Worm (Caenorhabditis elegans): Measurements from ENCODE around the gene T04H1.13.

Gene T04H1.13

DNA sequence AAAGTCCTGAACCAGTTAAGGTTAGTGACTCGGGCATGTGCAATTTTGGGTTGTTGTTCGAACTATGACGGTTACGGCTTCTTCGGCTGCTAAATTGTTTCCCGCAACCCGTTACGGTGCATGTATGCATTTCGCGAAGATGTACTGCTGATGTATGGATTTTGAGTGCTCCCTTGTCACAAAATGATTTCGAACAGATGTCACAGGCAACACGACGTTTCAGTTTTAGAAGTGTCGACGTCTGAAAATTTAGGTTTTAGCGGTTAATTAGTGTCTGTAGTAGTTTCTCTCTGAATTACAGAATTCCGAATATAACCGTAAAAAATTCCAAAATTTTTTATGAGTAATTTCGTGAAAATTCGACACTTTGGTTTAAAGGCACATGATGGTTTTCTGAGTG lies 30.9 kb upstream of the T04H1.13 start (continued):
- TF ChIP-seq nhr-111 (GFP tag; optimal IDR thresholded peaks at IDR 0.05) (no peak), dmd-9 (GFP tag; IDR thresholded peaks at IDR 0.05) (no peak)

ce11 chrV:12271495-12271894 lies 26.7 kb upstream of the T04H1.13 start, which contains the start of the genes tsfm-1 and capg-2:
TSS of gene tsfm-1 (minus strand) at chrV:12271551.
TSS of gene capg-2 (plus strand) at chrV:12271873.
- TF ChIP-seq ZK546.5 (tag; optimal IDR thresholded peaks at IDR 0.05) = no peak
- no peak for TF ChIP-seq pqm-1 (tag; optimal IDR thresholded peaks at IDR 0.05)
- TF ChIP-seq dpl-1 (GFP tag; optimal IDR thresholded peaks at IDR 0.05) = peak; percentile 73
- no peak for TF ChIP-seq mep-1 (tag; optimal IDR thresholded peaks at IDR 0.05)
- TF ChIP-seq zfp-2 (tag; optimal IDR thresholded peaks at IDR 0.05) = no peak
- TF ChIP-seq jun-1 (tag; optimal IDR thresholded peaks at IDR 0.05) = no peak
- TF ChIP-seq lin-38 (GFP tag; IDR thresholded peaks at IDR 0.05) = peak; percentile 84
- no peak for TF ChIP-seq lin-29 (GFP tag; IDR thresholded peaks at IDR 0.05)
- no peak for TF ChIP-seq madf-9 (GFP tag; conservative IDR thresholded peaks at IDR 0.05)
- no peak for TF ChIP-seq nhr-11 (tag; optimal IDR thresholded peaks at IDR 0.05)
- TF ChIP-seq lsy-2 (tag; optimal IDR thresholded peaks at IDR 0.05) = no peak
- no peak for TF ChIP-seq fkh-10 (GFP tag; optimal IDR thresholded peaks at IDR 0.05)
- TF ChIP-seq lin-15B (tag; optimal IDR thresholded peaks at IDR 0.05) = no peak
- TF ChIP-seq zip-11 (GFP tag; IDR thresholded peaks at IDR 0.05) = no peak
- peak; percentile 62 for TF ChIP-seq aha-1 (tag)
- TF ChIP-seq mes-2 (tag; optimal IDR thresholded peaks at IDR 0.05; ENCODE audit: poor library complexity, severe bottlenecking) = peak; percentile 29

DNA sequence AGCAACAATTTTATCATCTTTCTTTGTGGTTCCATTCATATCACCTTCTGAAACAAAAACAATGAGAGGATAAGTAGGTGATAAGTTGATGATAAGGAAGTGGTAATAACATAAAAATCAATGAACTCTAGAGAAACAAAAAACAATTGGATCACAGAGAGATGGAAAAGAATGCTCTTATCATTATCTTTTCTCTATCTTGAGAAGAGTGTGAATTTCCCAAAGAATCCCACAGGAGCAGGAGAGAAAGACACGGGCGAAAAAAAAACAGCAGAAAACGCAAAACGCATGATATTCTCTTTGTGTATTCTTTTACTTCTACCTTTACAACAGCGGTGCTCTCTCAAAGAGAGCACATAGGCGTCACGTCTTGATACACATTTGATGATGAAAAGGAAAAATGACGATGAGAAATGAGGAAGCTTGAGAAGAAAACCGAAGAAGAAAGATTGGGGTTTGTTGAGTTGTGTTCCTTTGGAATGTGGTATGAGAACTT lies 24.5 kb upstream of the T04H1.13 start, which contains the start of gene twk-24:
Gene twk-24 (minus strand): TSS at position 51 of the 496 bp plus-strand sequence.
- TF ChIP-seq egl-27 (tag; optimal IDR thresholded peaks at IDR 0.05) (no peak), daf-16 (GFP tag; optimal IDR thresholded peaks at IDR 0.05) (peak in 1 of 2 experiments; percentile 23), daf-16 (tag; optimal IDR thresholded peaks at IDR 0.05) (no peak), nhr-11 (tag; optimal IDR thresholded peaks at IDR 0.05) (peak; percentile 17), hlh-30 (tag; optimal IDR thresholded peaks at IDR 0.05; ENCODE audit: insufficient read depth) (peak; percentile 6)

DNA sequence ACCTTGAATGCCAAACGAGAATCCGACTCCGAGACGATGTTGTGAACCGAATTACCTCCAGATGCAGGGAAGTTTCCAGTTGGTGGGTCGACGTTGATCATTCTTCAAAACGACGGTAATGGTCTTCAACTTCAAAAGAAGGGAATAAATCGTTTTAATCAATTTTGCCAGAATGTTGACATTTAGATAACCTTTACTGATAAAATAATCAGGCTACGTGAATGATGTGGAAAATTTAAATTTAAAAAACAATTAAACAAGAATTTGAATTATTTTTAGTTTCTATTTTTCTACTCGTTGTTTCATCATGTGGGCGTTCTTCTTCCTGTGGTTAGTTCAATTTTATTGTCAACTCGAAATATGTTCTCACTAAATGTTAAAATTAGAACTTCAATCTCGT lies 18.9 kb upstream of the T04H1.13 start, which contains the start of gene ssp-35:
Gene ssp-35 (minus strand): TSS at position 101 of the 400 bp plus-strand sequence.
- TF ChIP-seq ceh-62 (tag; optimal IDR thresholded peaks at IDR 0.05) (no peak), F44E2.7 (GFP tag; IDR thresholded peaks at IDR 0.05) (no peak), F10B5.3 (tag; optimal IDR thresholded peaks at IDR 0.05) (no peak), aly-2 (tag; optimal IDR thresholded peaks at IDR 0.05) (no peak), tra-1 (GFP tag; IDR thresholded peaks at IDR 0.05) (no peak), Y105C5A.15 (GFP tag; IDR thresholded peaks at IDR 0.05) (no peak), ceh-44 (GFP tag; IDR thresholded peaks at IDR 0.05) (no peak), daf-12 (tag; optimal IDR thresholded peaks at IDR 0.05) (no peak), spr-1 (tag; optimal IDR thresholded peaks at IDR 0.05) (no peak), lin-13 (GFP tag; optimal IDR thresholded peaks at IDR 0.05) (no peak), mdt-29 (GFP tag; IDR thresholded peaks at IDR 0.05) (no peak), unc-130 (GFP tag; optimal IDR thresholded peaks at IDR 0.05) (no peak), zfp-2 (tag; optimal IDR thresholded peaks at IDR 0.05) (no peak), arid-1 (GFP tag; conservative IDR thresholded peaks at IDR 0.05) (no peak), unc-39 (tag; optimal IDR thresholded peaks at IDR 0.05) (no peak), madf-9 (GFP tag; conservative IDR thresholded peaks at IDR 0.05) (no peak)

Data from whole organism, L4 larva.